Fruit fly (Drosophila melanogaster) whole organism, embryonic: ENCODE measurements around the gene GstD11.

Source experiments
- CG10959 ChIP-seq: fragments of 200-800 bp; sonication (Bioruptor generic); IDR thresholded peaks from 2 replicates; pipeline ENCODE4 v1.3.6; 2022; ENCODE audit warnings: missing biosample characterization, missing genetic modification characterization
- CG17186 ChIP-seq: fragments of 200-800 bp; sonication (Bioruptor generic); optimal IDR thresholded peaks from 3 replicates; lab custom pipeline; 2017; ENCODE audit warnings: missing biosample characterization, missing genetic modification reagents, missing genetic modification characterization
- CG17385 ChIP-seq: fragments of 200-800 bp; sonication (Bioruptor generic); optimal IDR thresholded peaks from 3 replicates; lab custom pipeline; 2018; ENCODE audit warnings: missing biosample characterization, mild to moderate bottlenecking, missing genetic modification characterization
- CG2202 ChIP-seq: fragments of 200-800 bp; sonication (Bioruptor generic); optimal IDR thresholded peaks from 2 replicates; lab custom pipeline; 2018; ENCODE audit warnings: missing biosample characterization, mild to moderate bottlenecking, missing genetic modification characterization
- CG34376 ChIP-seq: fragments of 200-800 bp; sonication (Bioruptor generic); optimal IDR thresholded peaks from 2 replicates; lab custom pipeline; 2018; ENCODE audit warnings: missing biosample characterization, mild to moderate bottlenecking, missing genetic modification characterization
- CG7372 ChIP-seq: fragments of 200-800 bp; sonication (Bioruptor generic); IDR thresholded peaks from 2 replicates; pipeline ENCODE4 v1.3.6; 2022; ENCODE audit warnings: missing biosample characterization, missing genetic modification characterization
- Six4 ChIP-seq: fragments of 200-800 bp; sonication (Bioruptor generic); optimal IDR thresholded peaks from 2 replicates; lab custom pipeline; 2016; ENCODE audit warnings: missing biosample characterization, missing genetic modification characterization
- ap ChIP-seq: fragments of 200-800 bp; sonication (Bioruptor generic); IDR thresholded peaks from 2 replicates; pipeline ENCODE4 v1.3.6; 2022; ENCODE audit warnings: missing biosample characterization, missing genetic modification characterization
- trem ChIP-seq: fragments of 200-800 bp; optimal IDR thresholded peaks from 3 replicates; lab custom pipeline; 2019; ENCODE audit warnings: missing biosample characterization, mild to moderate bottlenecking, missing genetic modification characterization, moderate library complexity
- twi ChIP-seq: fragments of 200-800 bp; optimal IDR thresholded peaks from 2 replicates; lab custom pipeline; 2019; ENCODE audit warnings: missing biosample characterization, mild to moderate bottlenecking, missing genetic modification characterization, moderate library complexity

- TF ChIP-seq trem: no peak
- TF ChIP-seq Six4 (GFP tag; lab: Kevin White, UChicago): no peak
- TF ChIP-seq twi (tag; lab: Kevin White, UChicago): no peak
- no peak for TF ChIP-seq CG7372
- no peak for TF ChIP-seq CG17385 (GFP tag; lab: Kevin White, UChicago)
- TF ChIP-seq CG17186 (GFP tag; lab: Kevin White, UChicago): no peak
- TF ChIP-seq ap (GFP tag; lab: Robert Waterston, UW): no peak
- no peak for TF ChIP-seq CG34376
- TF ChIP-seq CG10959 (GFP tag; lab: Robert Waterston, UW): no peak
- no peak for TF ChIP-seq CG2202 (tag; lab: Kevin White, UChicago)
These were observed 35.5 kb upstream of the GstD11 start for dm6 chr3R:12347659-12348058.
